Fruit fly (Drosophila melanogaster): ENCODE measurements around the gene Naa60.
A peak's percentile ranks its signal among the peaks of the same experiment; 100 is the strongest.

DNA sequence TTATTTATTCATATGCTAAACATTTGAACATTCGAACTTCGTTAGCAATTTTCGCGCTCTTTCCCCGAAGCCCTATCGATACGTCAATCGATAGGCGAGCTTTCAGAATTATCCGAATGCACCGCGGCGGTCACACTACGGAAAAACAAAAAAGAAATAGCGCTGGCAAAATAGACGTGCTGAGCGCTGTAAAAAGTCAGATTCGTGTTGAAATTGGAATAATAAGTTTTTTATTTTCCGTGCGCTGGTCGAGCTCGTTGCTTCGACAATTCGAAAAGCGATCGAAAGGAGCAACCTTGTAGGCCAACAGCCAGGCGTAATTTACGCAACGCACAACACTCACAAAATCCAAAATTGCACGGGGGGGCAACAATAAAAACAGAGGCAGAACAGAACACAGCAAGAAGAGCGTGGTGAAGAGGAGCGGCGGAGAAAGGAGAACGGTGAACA lies 28.5 kb upstream of the Naa60 start, which contains the start of gene Ubc4:
- TF ChIP-seq CG33017 (tag; optimal IDR thresholded peaks at IDR 0.05) (no peak), cnc (optimal IDR thresholded peaks at IDR 0.05) (no peak), toe (GFP tag; optimal IDR thresholded peaks at IDR 0.05) (no peak), pad (GFP tag; optimal IDR thresholded peaks at IDR 0.05) (peak; percentile 43), kay (GFP tag; ENCODE audit: borderline replicate concordance) (no peak)
